Fruit fly (Drosophila melanogaster): ENCODE measurements around the gene CG13738.
A peak's percentile ranks its signal among the peaks of the same experiment; 100 is the strongest.

The CG13738 gene

DNA sequence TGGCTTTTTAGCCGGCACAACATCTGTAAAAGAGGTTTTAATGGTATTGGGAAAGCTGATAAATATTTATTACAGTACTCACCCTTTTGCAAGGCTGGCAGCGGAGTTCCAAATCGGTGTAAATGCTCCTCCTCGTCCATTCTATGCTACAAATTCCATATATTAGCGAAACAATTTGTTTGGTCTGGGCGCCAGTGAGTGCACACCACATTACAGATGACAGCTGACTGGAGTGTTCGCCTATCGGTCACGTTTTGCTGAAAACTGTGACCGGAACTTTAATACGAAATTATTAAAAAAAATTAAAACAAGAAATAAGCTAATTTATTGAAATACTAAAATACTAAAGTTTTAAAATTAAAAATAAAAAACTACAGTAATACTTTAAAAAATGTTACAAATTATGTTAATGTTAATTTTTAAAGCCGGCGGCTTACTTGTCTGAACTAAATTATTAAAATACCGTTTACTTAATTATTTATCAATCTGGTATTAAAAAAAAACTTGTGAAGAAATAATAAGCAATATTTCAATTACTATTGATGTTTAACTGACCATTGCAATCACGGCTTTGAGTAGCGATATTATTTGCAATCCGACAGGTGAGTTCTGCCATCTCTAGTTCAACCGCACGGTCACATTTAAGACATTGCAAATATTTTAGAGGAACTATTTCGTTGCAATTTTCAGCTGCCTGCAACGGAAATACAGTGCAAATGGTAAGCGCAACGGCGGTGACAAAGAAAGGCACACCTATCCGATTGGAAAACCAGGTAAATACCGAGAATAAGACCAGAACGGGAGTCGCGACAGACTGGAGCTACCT lies 44.3 kb downstream of the CG13738 start, which contains the start of the genes CG8833 and DCTN1-p150 (continued):
- TF ChIP-seq ab (GFP tag; optimal IDR thresholded peaks at IDR 0.05): no peak
- peak; percentile 36; the same call in 1 of the 3 replicates for TF ChIP-seq Aef1 (GFP tag; IDR thresholded peaks at IDR 0.05)
- peak; percentile 37 for TF ChIP-seq pho (GFP tag; optimal IDR thresholded peaks at IDR 0.05)
- TF ChIP-seq slbo (GFP tag; IDR thresholded peaks at IDR 0.05): peak; percentile 80
- TF ChIP-seq CG17802 (tag; optimal IDR thresholded peaks at IDR 0.05): no peak
- no peak for TF ChIP-seq vfl (GFP tag; optimal IDR thresholded peaks at IDR 0.05)
- TF ChIP-seq CG43689 (GFP tag; IDR thresholded peaks at IDR 0.05): no peak
- TF ChIP-seq Oaz (GFP tag; IDR thresholded peaks at IDR 0.05): no peak
- peak; percentile 39; the same call in 1 of the 2 replicates for TF ChIP-seq CG3847 (GFP tag; IDR thresholded peaks at IDR 0.05)
- no peak for TF ChIP-seq org-1 (GFP tag; optimal IDR thresholded peaks at IDR 0.05)
- TF ChIP-seq pb (GFP tag; optimal IDR thresholded peaks at IDR 0.05): no peak
- no peak for TF ChIP-seq dm (GFP tag; optimal IDR thresholded peaks at IDR 0.05)
- no peak for TF ChIP-seq ERR (GFP tag; optimal IDR thresholded peaks at IDR 0.05)
- peak; percentile 43; the same call in 1 of the 4 replicates for TF ChIP-seq Gug (GFP tag; IDR thresholded peaks at IDR 0.05)
- no peak for TF ChIP-seq Adf1 (GFP tag; IDR thresholded peaks at IDR 0.05)
- TF ChIP-seq Rx (GFP tag; IDR thresholded peaks at IDR 0.05): no peak
- TF ChIP-seq CG7839 (tag; optimal IDR thresholded peaks at IDR 0.05): no peak
- TF ChIP-seq CG8089 (GFP tag; optimal IDR thresholded peaks at IDR 0.05): no peak
- TF ChIP-seq CG4854 (GFP tag; optimal IDR thresholded peaks at IDR 0.05): no peak
- TF ChIP-seq CG10565 (GFP tag; optimal IDR thresholded peaks at IDR 0.05): no peak
- peak in 1 of 2 experiments; percentile 42 for TF ChIP-seq Pdp1 (GFP tag; optimal IDR thresholded peaks at IDR 0.05)
- peak; percentile 32 for TF ChIP-seq NfI (GFP tag; optimal IDR thresholded peaks at IDR 0.05)
- peak; percentile 89 for TF ChIP-seq Ets65A (GFP tag)
- no peak for TF ChIP-seq CTCF (GFP tag; optimal IDR thresholded peaks at IDR 0.05)
- TF ChIP-seq ara (GFP tag; IDR thresholded peaks at IDR 0.05): no peak
- TF ChIP-seq nmo (GFP tag; optimal IDR thresholded peaks at IDR 0.05): peak; percentile 67
- TF ChIP-seq CG12299 (tag; optimal IDR thresholded peaks at IDR 0.05): no peak
- no peak for TF ChIP-seq hth (optimal IDR thresholded peaks at IDR 0.05)
- TF ChIP-seq ssp (GFP tag; IDR thresholded peaks at IDR 0.05): no peak
- no peak for TF ChIP-seq CG7963 (GFP tag; IDR thresholded peaks at IDR 0.05; ENCODE audit: partially characterized antibody)
- TF ChIP-seq corto (GFP tag; optimal IDR thresholded peaks at IDR 0.05): no peak
- TF ChIP-seq jigr1 (GFP tag; IDR thresholded peaks at IDR 0.05): no peak
- TF ChIP-seq ind (GFP tag; optimal IDR thresholded peaks at IDR 0.05): peak; percentile 48
- TF ChIP-seq CG3838 (GFP tag; optimal IDR thresholded peaks at IDR 0.05): no peak
- TF ChIP-seq CG16813 (GFP tag; IDR thresholded peaks at IDR 0.05; ENCODE audit: partially characterized antibody): peak; percentile 66
- TF ChIP-seq chm (GFP tag; IDR thresholded peaks at IDR 0.05): no peak
- TF ChIP-seq sens-2 (GFP tag; IDR thresholded peaks at IDR 0.05): no peak
- TF ChIP-seq CG8924 (tag; optimal IDR thresholded peaks at IDR 0.05): peak; percentile 28
- no peak for TF ChIP-seq CG12071 (GFP tag; optimal IDR thresholded peaks at IDR 0.05)
- no peak for TF ChIP-seq lbe (GFP tag; optimal IDR thresholded peaks at IDR 0.05)
- no peak for TF ChIP-seq Ravus (GFP tag; IDR thresholded peaks at IDR 0.05)
- peak in 1 of 2 experiments; percentile 2 for TF ChIP-seq bsh (GFP tag; optimal IDR thresholded peaks at IDR 0.05)
- TF ChIP-seq az2 (GFP tag; optimal IDR thresholded peaks at IDR 0.05): peak; percentile 34
- TF ChIP-seq CrebB (tag; optimal IDR thresholded peaks at IDR 0.05): no peak
- no peak for TF ChIP-seq Side (GFP tag; optimal IDR thresholded peaks at IDR 0.05)
- TF ChIP-seq CG4282 (GFP tag; optimal IDR thresholded peaks at IDR 0.05): no peak
- TF ChIP-seq sr (GFP tag; IDR thresholded peaks at IDR 0.05): no peak
- no peak for TF ChIP-seq mld (GFP tag; IDR thresholded peaks at IDR 0.05; ENCODE audit: partially characterized antibody)
- TF ChIP-seq CG15514 (GFP tag; optimal IDR thresholded peaks at IDR 0.05): no peak
- TF ChIP-seq ftz-f1 (GFP tag; optimal IDR thresholded peaks at IDR 0.05): no peak
- TF ChIP-seq CG2129 (GFP tag; IDR thresholded peaks at IDR 0.05; ENCODE audit: partially characterized antibody): no peak

All from whole organism, embryonic.